Fruit fly (Drosophila melanogaster): ENCODE measurements around the gene CG17361.

The CG17361 gene

DNA sequence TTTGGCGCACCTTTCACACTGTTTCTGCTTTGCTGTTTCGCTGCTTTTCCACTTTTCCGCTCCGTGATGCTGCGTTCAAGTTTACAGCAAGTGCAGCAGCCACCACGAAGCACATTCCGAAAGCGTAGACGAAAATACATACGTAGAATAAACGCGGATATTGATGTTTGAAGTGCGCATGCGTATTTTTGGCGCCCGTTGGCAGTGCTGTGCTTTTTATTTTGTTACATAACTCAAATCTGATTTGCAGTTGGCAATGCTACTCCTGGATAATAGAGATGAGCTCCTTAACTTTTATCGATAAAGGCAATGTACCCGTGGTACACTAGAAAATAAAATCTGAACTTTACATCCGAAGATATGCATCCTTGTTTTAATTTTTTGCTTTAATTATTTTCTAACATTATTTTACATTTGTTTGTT, 9.7 kb downstream of the CG17361 start:
- TF ChIP-seq CG1832 (GFP tag; optimal IDR thresholded peaks at IDR 0.05) (no peak), kah (GFP tag; optimal IDR thresholded peaks at IDR 0.05) (peak; percentile 7), CG8944 (GFP tag; optimal IDR thresholded peaks at IDR 0.05) (peak; percentile 14), Dref (GFP tag; IDR thresholded peaks at IDR 0.05) (peak; percentile 55), lilli (GFP tag; optimal IDR thresholded peaks at IDR 0.05) (no peak), CG13296 (GFP tag; optimal IDR thresholded peaks at IDR 0.05) (no peak), gt (GFP tag; IDR thresholded peaks at IDR 0.05) (no peak), BEAF-32 (GFP tag; optimal IDR thresholded peaks at IDR 0.05) (peak; percentile 23), Dp (GFP tag; optimal IDR thresholded peaks at IDR 0.05) (peak; percentile 14), CG18619 (GFP tag; optimal IDR thresholded peaks at IDR 0.05) (no peak), zfh1 (GFP tag; IDR thresholded peaks at IDR 0.05) (0 out of 3 replicates have a peak, but pooled peaks have one; percentile 25), gcm (GFP tag; optimal IDR thresholded peaks at IDR 0.05) (no peak), ranshi (GFP tag; IDR thresholded peaks at IDR 0.05) (no peak; the same call in 1 of the 2 replicates), CG18476 (GFP tag; optimal IDR thresholded peaks at IDR 0.05) (no peak), hbn (GFP tag; IDR thresholded peaks at IDR 0.05; ENCODE audit: partially characterized antibody) (no peak), E2f2 (GFP tag; IDR thresholded peaks at IDR 0.05) (peak; percentile 31; the same call in 1 of the 2 replicates), CG34376 (GFP tag; optimal IDR thresholded peaks at IDR 0.05) (peak; percentile 7), Mrtf (GFP tag; IDR thresholded peaks at IDR 0.05) (no peak), CG11247 (GFP tag; IDR thresholded peaks at IDR 0.05) (0 out of 2 replicates have a peak, but pooled peaks have one; percentile 16), pho (GFP tag; optimal IDR thresholded peaks at IDR 0.05) (peak; percentile 9), CG14441 (GFP tag; IDR thresholded peaks at IDR 0.05) (no peak), Opbp (GFP tag; IDR thresholded peaks at IDR 0.05; ENCODE audit: partially characterized antibody) (peak; percentile 19; the same call in 1 of the 3 replicates), CG15514 (GFP tag; optimal IDR thresholded peaks at IDR 0.05) (no peak), Dip3 (GFP tag; optimal IDR thresholded peaks at IDR 0.05) (no peak), dmrt11E (tag; optimal IDR thresholded peaks at IDR 0.05) (no peak), lov (optimal IDR thresholded peaks at IDR 0.05) (no peak), lov (GFP tag; IDR thresholded peaks at IDR 0.05) (peak; percentile 13; the same call in 1 of the 3 replicates), nom (GFP tag; optimal IDR thresholded peaks at IDR 0.05) (no peak), CG3847 (GFP tag; IDR thresholded peaks at IDR 0.05) (0 out of 2 replicates have a peak, but pooled peaks have one; percentile 25), Ets65A (GFP tag) (peak; percentile 39), nerfin-1 (tag; optimal IDR thresholded peaks at IDR 0.05) (peak; percentile 38), CG6254 (GFP tag; optimal IDR thresholded peaks at IDR 0.05) (no peak), CG7987 (GFP tag; optimal IDR thresholded peaks at IDR 0.05) (no peak), sug (tag; optimal IDR thresholded peaks at IDR 0.05) (no peak), Pdp1 (GFP tag; optimal IDR thresholded peaks at IDR 0.05) (peak in 1 of 2 experiments; percentile 100), CG9215 (GFP tag; IDR thresholded peaks at IDR 0.05) (peak; percentile 95), CG32767 (GFP tag; IDR thresholded peaks at IDR 0.05) (0 out of 2 replicates have a peak, but pooled peaks have one; percentile 6), CG15479 (GFP tag; optimal IDR thresholded peaks at IDR 0.05) (no peak), pzg (GFP tag; optimal IDR thresholded peaks at IDR 0.05) (peak; percentile 33), insv (GFP tag; optimal IDR thresholded peaks at IDR 0.05) (no peak), jing (GFP tag; optimal IDR thresholded peaks at IDR 0.05) (no peak), tna (GFP tag; IDR thresholded peaks at IDR 0.05; ENCODE audit: partially characterized antibody) (0 out of 2 replicates have a peak, but pooled peaks have one; percentile 21), CG2120 (GFP tag; optimal IDR thresholded peaks at IDR 0.05) (peak; percentile 45), Sry-δ (GFP tag; optimal IDR thresholded peaks at IDR 0.05) (peak; percentile 73), HLHmδ (GFP tag; optimal IDR thresholded peaks at IDR 0.05) (no peak), sob (GFP tag; IDR thresholded peaks at IDR 0.05) (peak; percentile 29; the same call in 1 of the 2 replicates), CG1603 (tag; optimal IDR thresholded peaks at IDR 0.05) (no peak), Med (GFP tag) (peak; percentile 72), danr (GFP tag; IDR thresholded peaks at IDR 0.05) (no peak), CG13424 (tag; optimal IDR thresholded peaks at IDR 0.05) (peak; percentile 20)
